Fruit fly (Drosophila melanogaster) whole organism, embryonic: Measurements from ENCODE around the gene LysS.
A peak's percentile ranks its signal among the peaks of the same experiment; 100 is the strongest.

ENCODE experiments used
- Asciz ChIP-seq: fragments of 200-800 bp; sonication (Bioruptor generic); optimal IDR thresholded peaks from 2 replicates; lab custom pipeline; 2017; ENCODE audit warnings: missing biosample characterization, mild to moderate bottlenecking, missing genetic modification characterization, missing genetic modification reagents
- B-H2 ChIP-seq: fragments of 200-800 bp; sonication (Bioruptor generic); optimal IDR thresholded peaks from 2 replicates; lab custom pipeline; 2018; ENCODE audit warnings: missing biosample characterization, mild to moderate bottlenecking, missing genetic modification characterization
- CG10274 ChIP-seq: fragments of 200-800 bp; sonication (Bioruptor generic); optimal IDR thresholded peaks from 3 replicates; lab custom pipeline; 2017; ENCODE audit warnings: missing biosample characterization, mild to moderate bottlenecking, missing genetic modification characterization
- CG11093 ChIP-seq: fragments of 200-800 bp; sonication (Bioruptor generic); IDR thresholded peaks from 3 replicates; pipeline ENCODE4 v1.3.6; 2022; ENCODE audit warnings: missing biosample characterization, missing genetic modification characterization
- CG12104 ChIP-seq: fragments of 200-800 bp; sonication (Bioruptor generic); optimal IDR thresholded peaks from 3 replicates; lab custom pipeline; 2016; ENCODE audit warnings: missing biosample characterization, missing genetic modification characterization
- CG1233 ChIP-seq: fragments of 200-800 bp; sonication (Bioruptor generic); optimal IDR thresholded peaks from 4 replicates; lab custom pipeline; 2018; ENCODE audit warnings: missing biosample characterization, mild to moderate bottlenecking, missing genetic modification characterization
- CG14860 ChIP-seq: fragments of 200-800 bp; sonication (Bioruptor generic); IDR thresholded peaks from 3 replicates; pipeline ENCODE4 v1.3.6; 2022; ENCODE audit warnings: missing biosample characterization, missing genetic modification characterization; ENCODE audit not compliant: partially characterized antibody
- CG30403 ChIP-seq: fragments of 200-800 bp; sonication (Bioruptor generic); optimal IDR thresholded peaks from 3 replicates; lab custom pipeline; 2016; ENCODE audit warnings: missing biosample characterization, missing genetic modification characterization
- CG31388 ChIP-seq: fragments of 200-800 bp; sonication (Bioruptor generic); optimal IDR thresholded peaks from 2 replicates; lab custom pipeline; 2016; ENCODE audit warnings: missing biosample characterization, missing genetic modification characterization
- CG3281 ChIP-seq: fragments of 200-800 bp; sonication (Bioruptor generic); optimal IDR thresholded peaks from 3 replicates; lab custom pipeline; 2017; ENCODE audit warnings: missing biosample characterization, mild to moderate bottlenecking, missing genetic modification characterization
- CG3726 ChIP-seq: fragments of 200-800 bp; sonication (Bioruptor generic); IDR thresholded peaks from 3 replicates; pipeline ENCODE4, ENCODE4 v1.3.6; 2022; ENCODE audit warnings: missing biosample characterization, missing genetic modification characterization
- CG3995 ChIP-seq: fragments of 200-800 bp; sonication (Bioruptor generic); optimal IDR thresholded peaks from 3 replicates; lab custom pipeline; 2016; ENCODE audit warnings: missing biosample characterization, missing genetic modification characterization
- CG4328 ChIP-seq: fragments of 200-800 bp; sonication (Bioruptor generic); optimal IDR thresholded peaks from 3 replicates; lab custom pipeline; 2017; ENCODE audit warnings: missing biosample characterization, missing genetic modification reagents, missing genetic modification characterization
- CG6654 ChIP-seq: fragments of 200-800 bp; sonication (Bioruptor generic); optimal IDR thresholded peaks from 2 replicates; lab custom pipeline; 2017; ENCODE audit warnings: missing biosample characterization, mild to moderate bottlenecking, missing genetic modification characterization
- CG7745 ChIP-seq: fragments of 200-800 bp; sonication (Bioruptor generic); optimal IDR thresholded peaks from 2 replicates; lab custom pipeline; 2018; ENCODE audit warnings: missing biosample characterization, mild to moderate bottlenecking, missing genetic modification characterization, moderate library complexity
- CG7928 ChIP-seq: fragments of 200-800 bp; sonication (Bioruptor generic); optimal IDR thresholded peaks from 2 replicates; lab custom pipeline; 2017; ENCODE audit warnings: missing biosample characterization, mild to moderate bottlenecking, missing genetic modification characterization
- CG7963 ChIP-seq: fragments of 200-800 bp; sonication (Bioruptor generic); IDR thresholded peaks from 3 replicates; pipeline ENCODE4 v1.3.6; 2022; ENCODE audit warnings: missing biosample characterization, missing genetic modification characterization; ENCODE audit not compliant: partially characterized antibody
- CG8478 ChIP-seq: fragments of >200 bp; optimal IDR thresholded peaks from 2 replicates; lab custom pipeline; 2018
- CG9932 ChIP-seq: fragments of 200-800 bp; sonication (Bioruptor generic); IDR thresholded peaks from 2 replicates; pipeline ENCODE4 v1.3.6; 2022; ENCODE audit warnings: missing biosample characterization, missing genetic modification characterization
- CkIIα-i1 ChIP-seq: fragments of 200-800 bp; sonication (Bioruptor generic); IDR thresholded peaks from 2 replicates; pipeline ENCODE4 v1.3.6; 2022; ENCODE audit warnings: missing biosample characterization, missing genetic modification characterization
- Dfd ChIP-seq, 2 experiments: fragments of >200 bp; optimal IDR thresholded peaks; 2 replicates each; lab custom pipeline; 2017; ENCODE audit warnings: missing biosample characterization in 2 of 2, missing genetic modification characterization in 2 of 2
- Doc3 ChIP-seq: fragments of 200-800 bp; sonication (Bioruptor generic); IDR thresholded peaks from 3 replicates; pipeline ENCODE4 v1.3.6; 2022; ENCODE audit warnings: missing biosample characterization, missing genetic modification characterization; ENCODE audit not compliant: partially characterized antibody
- E2f2 ChIP-seq: fragments of 200-800 bp; sonication (Bioruptor generic); IDR thresholded peaks from 2 replicates; pipeline ENCODE4 v1.3.6; 2022; ENCODE audit warnings: missing biosample characterization, missing genetic modification characterization
- Fer3 ChIP-seq: fragments of 200-800 bp; sonication (Bioruptor generic); optimal IDR thresholded peaks from 2 replicates; lab custom pipeline; 2018; ENCODE audit warnings: missing biosample characterization, mild to moderate bottlenecking, missing genetic modification characterization, moderate library complexity
- Hr39 ChIP-seq: fragments of >200 bp; optimal IDR thresholded peaks from 2 replicates; lab custom pipeline; 2017
- Lim3 ChIP-seq: fragments of 200-800 bp; sonication (Bioruptor generic); IDR thresholded peaks from 2 replicates; pipeline ENCODE4 v1.3.6; 2022; ENCODE audit warnings: missing biosample characterization, missing genetic modification characterization
- Lpt ChIP-seq: fragments of >200 bp; optimal IDR thresholded peaks from 2 replicates; lab custom pipeline; 2018; ENCODE audit warnings: missing biosample characterization, missing genetic modification characterization
- Nf-YB ChIP-seq: fragments of 200-800 bp; sonication (Bioruptor generic); optimal IDR thresholded peaks from 3 replicates; lab custom pipeline; 2019; ENCODE audit warnings: missing biosample characterization, mild to moderate bottlenecking, missing genetic modification characterization, moderate library complexity
- PHDP ChIP-seq: fragments of 200-800 bp; sonication (Bioruptor generic); optimal IDR thresholded peaks from 3 replicates; lab custom pipeline; 2018; ENCODE audit warnings: missing biosample characterization, mild to moderate bottlenecking, missing genetic modification characterization, moderate library complexity
- YL-1 ChIP-seq: fragments of 200-800 bp; sonication (Bioruptor generic); optimal IDR thresholded peaks from 3 replicates; lab custom pipeline; 2017; ENCODE audit warnings: missing biosample characterization, mild to moderate bottlenecking, missing genetic modification characterization
- cad ChIP-seq: fragments of >200 bp; optimal IDR thresholded peaks from 2 replicates; lab custom pipeline; 2017; ENCODE audit warnings: missing biosample characterization, missing genetic modification characterization
- cato ChIP-seq: fragments of 200-800 bp; sonication (Bioruptor generic); optimal IDR thresholded peaks from 2 replicates; lab custom pipeline; 2016; ENCODE audit warnings: missing biosample characterization, missing genetic modification characterization, borderline replicate concordance
- corto ChIP-seq: fragments of 200-800 bp; sonication (Bioruptor generic); optimal IDR thresholded peaks from 2 replicates; lab custom pipeline; 2016; ENCODE audit warnings: missing biosample characterization, mild to moderate bottlenecking, missing genetic modification characterization, moderate library complexity
- crol ChIP-seq: fragments of 200-800 bp; sonication (Bioruptor generic); IDR thresholded peaks from 2 replicates; pipeline ENCODE4 v1.3.6; 2022; ENCODE audit warnings: missing biosample characterization, missing genetic modification characterization
- dm ChIP-seq: fragments of 200-800 bp; sonication (Bioruptor generic); optimal IDR thresholded peaks from 3 replicates; lab custom pipeline; 2016; ENCODE audit warnings: missing biosample characterization, missing genetic modification characterization
- esg ChIP-seq: fragments of 200-800 bp; sonication (Bioruptor generic); conservative IDR thresholded peaks from 2 replicates; pipeline ENCODE4 v1.3.6; 2022; ENCODE audit warnings: missing biosample characterization, missing genetic modification characterization
- ftz-f1 ChIP-seq: fragments of 200-800 bp; sonication (Bioruptor generic); optimal IDR thresholded peaks from 2 replicates; lab custom pipeline; 2016; ENCODE audit warnings: missing biosample characterization, missing genetic modification characterization
- gcm2 ChIP-seq: fragments of 200-800 bp; sonication (Bioruptor generic); optimal IDR thresholded peaks from 2 replicates; lab custom pipeline; 2016; ENCODE audit warnings: missing biosample characterization, missing genetic modification characterization
- kni ChIP-seq: fragments of 200-800 bp; sonication (Bioruptor generic); optimal IDR thresholded peaks from 3 replicates; lab custom pipeline; 2017; ENCODE audit warnings: mild to moderate bottlenecking, missing biosample characterization, missing genetic modification reagents, missing genetic modification characterization
- lilli ChIP-seq: fragments of 200-800 bp; sonication (Bioruptor generic); optimal IDR thresholded peaks from 3 replicates; lab custom pipeline; 2016; ENCODE audit warnings: missing biosample characterization, missing genetic modification characterization
- nau ChIP-seq: fragments of 200-800 bp; sonication (Bioruptor generic); optimal IDR thresholded peaks from 3 replicates; lab custom pipeline; 2017; ENCODE audit warnings: missing biosample characterization, mild to moderate bottlenecking, missing genetic modification characterization, missing genetic modification reagents
- oc ChIP-seq: fragments of 200-800 bp; sonication (Bioruptor generic); optimal IDR thresholded peaks from 2 replicates; lab custom pipeline; 2018; ENCODE audit warnings: missing biosample characterization, mild to moderate bottlenecking, missing genetic modification characterization, moderate library complexity
- onecut ChIP-seq: fragments of 200-800 bp; sonication (Bioruptor generic); IDR thresholded peaks from 2 replicates; pipeline ENCODE4 v1.3.6; 2022; ENCODE audit warnings: missing biosample characterization, missing genetic modification characterization
- run ChIP-seq: fragments of 200-800 bp; sonication (Bioruptor generic); optimal IDR thresholded peaks from 3 replicates; lab custom pipeline; 2018; ENCODE audit warnings: missing biosample characterization, mild to moderate bottlenecking, missing genetic modification characterization
- sna ChIP-seq: fragments of 200-800 bp; sonication (Bioruptor generic); IDR thresholded peaks from 2 replicates; pipeline ENCODE4 v1.3.6; 2022; ENCODE audit warnings: missing biosample characterization, missing genetic modification characterization; ENCODE audit not compliant: partially characterized antibody
- so ChIP-seq: fragments of 200-800 bp; sonication (Bioruptor generic); IDR thresholded peaks from 3 replicates; pipeline ENCODE4 v1.3.6; 2022; ENCODE audit warnings: missing biosample characterization, missing genetic modification characterization
- tx ChIP-seq: fragments of 200-800 bp; sonication (Bioruptor generic); optimal IDR thresholded peaks from 2 replicates; lab custom pipeline; 2016; ENCODE audit warnings: missing biosample characterization, missing genetic modification characterization
- wdn ChIP-seq: fragments of 200-800 bp; sonication (Bioruptor generic); IDR thresholded peaks from 2 replicates; pipeline ENCODE4 v1.3.6; 2022; ENCODE audit warnings: missing biosample characterization, missing genetic modification characterization
- wek ChIP-seq: fragments of 200-800 bp; sonication (Bioruptor generic); optimal IDR thresholded peaks from 3 replicates; lab custom pipeline; 2018; ENCODE audit warnings: missing biosample characterization, mild to moderate bottlenecking, missing genetic modification characterization, moderate library complexity

The LysS gene

DNA sequence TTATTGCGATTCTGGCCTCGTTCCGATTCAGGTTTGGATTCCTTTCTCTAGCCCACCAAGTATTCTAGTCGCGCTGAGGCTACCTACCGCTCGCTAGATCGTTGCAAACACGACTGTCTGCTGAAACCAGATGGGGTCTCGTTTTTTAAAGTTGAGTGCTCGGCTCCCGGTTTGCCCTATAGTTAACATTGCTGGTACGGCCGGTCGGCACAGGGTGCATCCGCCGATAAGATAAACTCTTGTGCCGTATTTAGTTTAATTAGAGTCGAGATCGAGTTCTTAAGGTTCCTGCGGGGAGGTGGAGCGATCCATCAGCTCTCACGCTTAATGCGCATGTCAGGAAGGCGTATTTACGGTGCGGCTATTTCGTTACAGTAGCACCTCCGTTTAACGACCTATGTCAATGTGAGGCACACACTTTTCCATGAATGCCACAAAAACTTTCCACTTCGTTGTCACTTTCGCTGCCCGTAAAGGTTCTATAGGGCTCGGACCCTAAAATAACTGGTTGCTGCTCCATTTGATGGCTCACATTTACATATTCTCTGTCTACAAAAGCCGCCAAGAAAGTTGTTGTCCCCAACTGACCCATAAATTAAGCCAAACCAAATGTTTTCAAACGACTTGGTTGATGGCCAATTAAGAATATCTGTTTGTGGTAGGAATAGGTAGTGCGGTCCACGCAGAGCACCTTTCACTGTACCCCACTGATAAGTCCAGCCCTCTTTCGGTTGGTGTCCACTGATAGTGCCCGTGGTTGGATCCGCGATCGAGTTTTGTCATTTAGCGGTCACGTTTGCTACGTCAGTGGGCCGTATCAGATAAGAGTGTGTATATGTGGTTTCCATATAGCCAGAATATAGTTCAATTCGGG is 22.6 kb upstream of the LysS start, which contains the start of gene CG9119 (continued):
- no peak for TF ChIP-seq cato
- no peak for TF ChIP-seq ftz-f1 (GFP tag; lab: Kevin White, UChicago)
- TF ChIP-seq CG9932 (GFP tag; lab: Robert Waterston, UW): peak; percentile 56; the same call in 1 of the 2 replicates
- TF ChIP-seq CG7963 (GFP tag; lab: Robert Waterston, UW): no peak
- TF ChIP-seq CG4328 (GFP tag; lab: Kevin White, UChicago): peak; percentile 52
- TF ChIP-seq wek (GFP tag; lab: Kevin White, UChicago): peak; percentile 7
- TF ChIP-seq CG11093 (GFP tag; lab: Robert Waterston, UW): peak; percentile 51; the same call in 1 of the 3 replicates
- TF ChIP-seq Asciz: peak; percentile 11
- TF ChIP-seq CG31388 (GFP tag; lab: Kevin White, UChicago): no peak
- TF ChIP-seq CG12104 (GFP tag; lab: Kevin White, UChicago): peak; percentile 24
- TF ChIP-seq tx (GFP tag; lab: Kevin White, UChicago): peak; percentile 49
- TF ChIP-seq Lpt (GFP tag; lab: Kevin White, UChicago): no peak
- no peak for TF ChIP-seq so (GFP tag; lab: Robert Waterston, UW)
- TF ChIP-seq CG7745: peak; percentile 11
- no peak for TF ChIP-seq gcm2 (GFP tag; lab: Kevin White, UChicago)
- peak; percentile 47 for TF ChIP-seq Fer3
- peak; percentile 55 for TF ChIP-seq CG10274
- no peak for TF ChIP-seq CG8478 (lab: Kevin White, UChicago)
- peak; percentile 81 for TF ChIP-seq CG3281 (GFP tag; lab: Kevin White, UChicago)
- no peak for TF ChIP-seq Hr39 (lab: Kevin White, UChicago)
- TF ChIP-seq crol: peak; percentile 72
- peak; percentile 19 for TF ChIP-seq B-H2 (GFP tag; lab: Kevin White, UChicago)
- peak; percentile 29; the same call in 1 of the 2 replicates for TF ChIP-seq E2f2 (GFP tag; lab: Robert Waterston, UW)
- peak; percentile 72 for TF ChIP-seq lilli
- peak; percentile 10 for TF ChIP-seq Nf-YB
- TF ChIP-seq PHDP (tag; lab: Kevin White, UChicago): peak; percentile 57
- peak; percentile 64 for TF ChIP-seq CG30403
- no peak for TF ChIP-seq corto (GFP tag; lab: Kevin White, UChicago)
- TF ChIP-seq nau (GFP tag; lab: Kevin White, UChicago): peak; percentile 51
- TF ChIP-seq YL-1: no peak
- peak; percentile 13 for TF ChIP-seq CG7928
- peak; percentile 39; the same call in 1 of the 2 replicates for TF ChIP-seq Lim3 (GFP tag; lab: Robert Waterston, UW)
- peak; percentile 69 for TF ChIP-seq run (tag; lab: Kevin White, UChicago)
- TF ChIP-seq CG1233 (GFP tag; lab: Kevin White, UChicago): peak; percentile 66
- TF ChIP-seq Dfd (GFP tag; optimal IDR thresholded peaks at IDR 0.05; lab: Kevin White, UChicago): no peak
- TF ChIP-seq CG3726 (GFP tag; lab: Robert Waterston, UW): 0 out of 3 replicates have a peak, but pooled peaks have one; percentile 41
- peak; percentile 61 for TF ChIP-seq esg (GFP tag; lab: Robert Waterston, UW)
- TF ChIP-seq sna (GFP tag; lab: Robert Waterston, UW): no peak
- TF ChIP-seq kni (GFP tag; lab: Kevin White, UChicago): peak; percentile 49
- peak; percentile 32 for TF ChIP-seq CG6654 (GFP tag; lab: Kevin White, UChicago)
- peak; percentile 40 for TF ChIP-seq oc (tag; lab: Kevin White, UChicago)
- TF ChIP-seq dm (GFP tag; lab: Kevin White, UChicago): no peak
- no peak for TF ChIP-seq CkIIα-i1
- 0 out of 2 replicates have a peak, but pooled peaks have one; percentile 47 for TF ChIP-seq wdn (GFP tag; lab: Robert Waterston, UW)
- peak; percentile 10; the same call in 1 of the 2 replicates for TF ChIP-seq onecut (GFP tag; lab: Robert Waterston, UW)
- no peak for TF ChIP-seq CG14860 (GFP tag; lab: Robert Waterston, UW)
- TF ChIP-seq cad (GFP tag; lab: Kevin White, UChicago): no peak
- no peak for TF ChIP-seq Doc3 (GFP tag; lab: Robert Waterston, UW)
- TF ChIP-seq CG3995 (GFP tag; lab: Kevin White, UChicago): peak; percentile 40
